Worm (Caenorhabditis elegans) whole organism, L3 larva: ENCODE measurements around the gene srx-16.

Experiments used
- aly-2 ChIP-seq: fragments of 150-350 bp; optimal IDR thresholded peaks from 2 replicates; lab custom pipeline; 2014; ENCODE audit warnings: missing biosample characterization, missing genetic modification characterization
- ama-1 ChIP-seq: fragments of 150-350 bp; optimal IDR thresholded peaks from 2 replicates; lab custom pipeline; 2018
- ceh-82 ChIP-seq: fragments of 150-350 bp; optimal IDR thresholded peaks from 2 replicates; lab custom pipeline; 2014; ENCODE audit warnings: missing biosample characterization, missing genetic modification characterization
- ceh-9 ChIP-seq: sonication (generic microtip); optimal IDR thresholded peaks from 2 replicates; lab custom pipeline; 2018; ENCODE audit warnings: missing biosample characterization, missing genetic modification characterization
- egl-27 ChIP-seq: sonication (generic microtip); optimal IDR thresholded peaks from 4 replicates; lab custom pipeline; 2017; ENCODE audit warnings: missing biosample characterization, missing genetic modification reagents, missing genetic modification characterization
- elt-2 ChIP-seq: sonication (generic microtip); optimal IDR thresholded peaks from 2 replicates; lab custom pipeline; 2016; ENCODE audit warnings: missing genetic modification reagents, mild to moderate bottlenecking, missing genetic modification characterization, missing compliant biosample characterization
- fkh-10 ChIP-seq: sonication (generic microtip); optimal IDR thresholded peaks from 2 replicates; lab custom pipeline; 2017; ENCODE audit warnings: missing biosample characterization, missing genetic modification reagents, missing genetic modification characterization
- lin-39 ChIP-seq: fragments of 150-350 bp; optimal IDR thresholded peaks from 2 replicates; lab custom pipeline; 2018; ENCODE audit warnings: missing biosample characterization, missing genetic modification reagents, missing genetic modification characterization
- mml-1 ChIP-seq: fragments of 150-350 bp; sonication (generic microtip); optimal IDR thresholded peaks from 3 replicates; lab custom pipeline; 2014; ENCODE audit warnings: missing biosample characterization, missing genetic modification characterization
- nhr-11 ChIP-seq: fragments of 150-350 bp; optimal IDR thresholded peaks from 2 replicates; lab custom pipeline; 2014; ENCODE audit warnings: missing biosample characterization, missing genetic modification characterization
- nhr-28 ChIP-seq: fragments of 150-350 bp; optimal IDR thresholded peaks from 2 replicates; lab custom pipeline; 2014; ENCODE audit warnings: missing biosample characterization, missing genetic modification characterization
- pha-4 ChIP-seq: fragments of 150-350 bp; optimal IDR thresholded peaks from 2 replicates; lab custom pipeline; 2014; ENCODE audit warnings: missing biosample characterization, missing genetic modification reagents, missing genetic modification characterization
- tbx-2 ChIP-seq: sonication (generic microtip); optimal IDR thresholded peaks from 2 replicates; lab custom pipeline; 2016; ENCODE audit warnings: mild to moderate bottlenecking, missing genetic modification characterization, missing compliant biosample characterization

DNA sequence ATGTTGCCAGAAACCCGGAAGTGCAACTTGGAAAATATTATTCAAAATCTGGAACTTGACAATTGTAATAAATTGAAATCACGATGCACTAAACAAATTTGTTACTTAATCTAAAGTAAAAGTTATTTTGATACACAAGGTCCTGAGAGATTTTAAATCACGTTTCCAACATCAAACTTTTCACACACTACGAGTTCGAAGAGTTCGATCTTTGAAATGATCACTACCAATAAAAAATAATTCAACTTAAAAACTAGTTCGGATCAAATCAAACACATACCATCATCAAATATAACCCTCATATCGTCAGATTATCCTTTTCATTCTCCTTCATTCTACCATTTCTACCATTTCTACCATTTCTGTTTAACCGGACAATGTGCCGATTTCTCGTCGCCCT, 29.8 kb downstream of the srx-16 start, which contains the start of gene spig-10:
- TF ChIP-seq egl-27 (no peak), pha-4 (tag; lab: Kevin White, UChicago) (no peak), aly-2 (tag; lab: Kevin White, UChicago) (no peak), ceh-82 (tag; lab: Kevin White, UChicago) (no peak), nhr-28 (tag; lab: Kevin White, UChicago) (no peak), mml-1 (no peak), elt-2 (no peak), lin-39 (no peak), nhr-11 (tag; lab: Kevin White, UChicago) (no peak), fkh-10 (GFP tag; lab: Kevin White, UChicago) (no peak), ceh-9 (tag; lab: Kevin White, UChicago) (no peak), tbx-2 (tag; lab: Kevin White, UChicago) (no peak), ama-1 (lab: Kevin White, UChicago) (no peak)
